Worm (Caenorhabditis elegans) whole organism, L3 larva: ENCODE data around the gene F59D12.2.

Experiments
- ceh-9 ChIP-seq: sonication (generic microtip); optimal IDR thresholded peaks from 2 replicates; lab custom pipeline; 2018; ENCODE audit warnings: missing biosample characterization, missing genetic modification characterization
- unc-39 ChIP-seq: sonication (generic microtip); optimal IDR thresholded peaks from 4 replicates; lab custom pipeline; 2017; ENCODE audit warnings: missing biosample characterization, missing genetic modification characterization

DNA sequence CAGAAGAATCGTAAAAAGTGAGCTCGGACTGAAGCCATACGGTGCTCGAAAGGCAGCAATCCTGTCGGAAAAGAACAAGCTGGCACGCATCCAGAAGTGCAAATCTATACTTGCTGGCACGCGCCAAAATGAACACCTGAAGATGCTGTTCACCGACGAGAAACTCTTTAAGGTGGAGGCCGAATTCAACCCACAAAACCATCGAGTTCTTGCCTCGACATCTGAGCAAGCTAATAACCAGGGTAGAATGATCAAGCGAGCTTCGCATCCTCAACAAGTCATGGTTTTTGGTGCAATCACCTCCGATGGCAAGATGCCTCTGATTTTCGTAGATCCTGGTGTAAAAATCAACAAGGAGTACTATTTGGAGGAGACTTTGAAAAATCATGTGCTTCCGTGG, 17.9 kb upstream of the F59D12.2 start:
- no peak for TF ChIP-seq unc-39 (tag; lab: Kevin White, UChicago)
- TF ChIP-seq ceh-9 (tag; lab: Kevin White, UChicago), result no peak
